Worm (Caenorhabditis elegans): ENCODE results near the gene Y116A8A.6.

DNA sequence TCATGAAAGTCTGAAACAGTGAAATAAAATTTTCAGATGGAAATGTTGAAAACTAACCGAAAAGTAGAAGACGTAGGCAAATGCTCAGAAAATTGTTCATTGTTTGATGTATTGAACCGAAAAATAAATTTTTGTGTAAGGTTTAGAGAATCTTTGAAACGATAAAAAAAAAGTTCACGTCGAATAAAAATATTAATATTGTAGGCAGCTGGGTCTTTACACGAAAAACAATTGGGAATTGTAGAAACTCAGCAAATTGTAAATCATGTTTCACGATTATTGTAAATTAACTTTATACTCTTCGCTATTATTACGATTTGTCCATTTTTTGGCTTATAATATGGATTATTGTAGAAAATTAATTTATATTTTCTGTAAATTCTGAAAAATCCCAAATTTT lies 14.8 kb downstream of the Y116A8A.6 start, which contains the start of gene Y116A8A.2:
- no peak for TF ChIP-seq fkh-10 (GFP tag; optimal IDR thresholded peaks at IDR 0.05)
- TF ChIP-seq ztf-4 (tag; optimal IDR thresholded peaks at IDR 0.05), result no peak
- no peak for TF ChIP-seq nhr-76 (tag; optimal IDR thresholded peaks at IDR 0.05)
- TF ChIP-seq nhr-12 (tag; optimal IDR thresholded peaks at IDR 0.05), result no peak
- no peak for TF ChIP-seq ZK546.5 (tag; optimal IDR thresholded peaks at IDR 0.05)
- TF ChIP-seq nhr-28 (tag; optimal IDR thresholded peaks at IDR 0.05), result no peak
- no peak for TF ChIP-seq ceh-9 (tag; optimal IDR thresholded peaks at IDR 0.05)
- no peak for TF ChIP-seq egl-27 (tag; optimal IDR thresholded peaks at IDR 0.05)
- no peak for TF ChIP-seq elt-2 (tag; optimal IDR thresholded peaks at IDR 0.05)
- TF ChIP-seq snpc-4 (tag; optimal IDR thresholded peaks at IDR 0.05), result no peak
